Worm (Caenorhabditis elegans): Measurements from ENCODE around the gene Y51A2A.5.
"Not testable (repeated sequence)": the region's sequence is repeated elsewhere in the genome, so short reads cannot be mapped to it uniquely, and the experiment has no call there.

ce11 chrV:18302414-18302813 lies 3.8 kb downstream of the Y51A2A.5 start, which contains the start of gene Y51A2A.6:
- TF ChIP-seq him-1, dao-5 (tag; optimal IDR thresholded peaks at IDR 0.05): not testable (repeated sequence)

All from whole organism, L4/young adult.